Fruit fly (Drosophila melanogaster) whole organism, pupa: Measurements from ENCODE around the gene CG2224.

ENCODE experiments used
- CG10348 ChIP-seq: fragments of 200-800 bp; sonication (Bioruptor generic); IDR thresholded peaks from 2 replicates; pipeline ENCODE4 v1.3.6; 2022; ENCODE audit warnings: missing biosample characterization, missing genetic modification characterization
- CG12605 ChIP-seq: fragments of 200-800 bp; sonication (Bioruptor generic); IDR thresholded peaks from 2 replicates; pipeline ENCODE4 v1.3.6; 2022; ENCODE audit warnings: missing biosample characterization, missing genetic modification characterization
- CG13204 ChIP-seq: fragments of 200-800 bp; sonication (Bioruptor generic); optimal IDR thresholded peaks from 2 replicates; lab custom pipeline; 2018; ENCODE audit warnings: missing biosample characterization, mild to moderate bottlenecking, missing genetic modification characterization, moderate library complexity
- CG14655 ChIP-seq: fragments of 200-800 bp; sonication (Bioruptor generic); optimal IDR thresholded peaks from 3 replicates; lab custom pipeline; 2017; ENCODE audit warnings: mild to moderate bottlenecking, missing biosample characterization, missing genetic modification reagents, missing genetic modification characterization
- CG15710 ChIP-seq: fragments of 200-800 bp; sonication (Bioruptor generic); optimal IDR thresholded peaks from 2 replicates; lab custom pipeline; 2018; ENCODE audit warnings: missing biosample characterization, mild to moderate bottlenecking, missing genetic modification characterization, moderate library complexity
- CG17806 ChIP-seq: fragments of 200-800 bp; sonication (Bioruptor generic); optimal IDR thresholded peaks from 2 replicates; lab custom pipeline; 2018; ENCODE audit warnings: missing biosample characterization, mild to moderate bottlenecking, missing genetic modification characterization, moderate library complexity
- CG32121 ChIP-seq: fragments of 200-800 bp; sonication (Bioruptor generic); IDR thresholded peaks from 2 replicates; pipeline ENCODE4 v1.3.6; 2022; ENCODE audit warnings: missing biosample characterization, missing genetic modification characterization
- CG34367 ChIP-seq: fragments of 200-800 bp; sonication (Bioruptor generic); optimal IDR thresholded peaks from 2 replicates; lab custom pipeline; 2018; ENCODE audit warnings: missing biosample characterization, mild to moderate bottlenecking, missing genetic modification characterization
- CG4496 ChIP-seq: fragments of 200-800 bp; sonication (Bioruptor generic); IDR thresholded peaks from 3 replicates; pipeline ENCODE4 v1.3.6; 2022; ENCODE audit warnings: missing biosample characterization, missing genetic modification characterization
- CG8159 ChIP-seq: fragments of 200-800 bp; sonication (Bioruptor generic); optimal IDR thresholded peaks from 3 replicates; lab custom pipeline; 2018; ENCODE audit warnings: missing biosample characterization, mild to moderate bottlenecking, missing genetic modification characterization, moderate library complexity
- CG8301 ChIP-seq: fragments of 200-800 bp; sonication (Bioruptor generic); optimal IDR thresholded peaks from 2 replicates; lab custom pipeline; 2018; ENCODE audit warnings: missing biosample characterization, mild to moderate bottlenecking, missing genetic modification characterization
- CG9948 ChIP-seq: fragments of 200-800 bp; sonication (Bioruptor generic); optimal IDR thresholded peaks from 2 replicates; lab custom pipeline; 2018; ENCODE audit warnings: missing biosample characterization, mild to moderate bottlenecking, missing genetic modification characterization, moderate library complexity
- D1 ChIP-seq: fragments of 200-800 bp; sonication (Bioruptor generic); optimal IDR thresholded peaks from 2 replicates; lab custom pipeline; 2018; ENCODE audit warnings: missing biosample characterization, mild to moderate bottlenecking, missing genetic modification characterization, moderate library complexity
- EcR ChIP-seq: fragments of 200-800 bp; sonication (Bioruptor generic); optimal IDR thresholded peaks from 3 replicates; lab custom pipeline; 2019; ENCODE audit warnings: missing biosample characterization, missing genetic modification characterization, mild to moderate bottlenecking, moderate library complexity, missing genetic modification reagents
- Ets98B ChIP-seq: fragments of 200-800 bp; sonication (Bioruptor generic); IDR thresholded peaks from 2 replicates; pipeline ENCODE4 v1.3.6; 2022; ENCODE audit warnings: missing biosample characterization, missing genetic modification characterization
- Pif1A ChIP-seq: fragments of 200-800 bp; sonication (Bioruptor generic); optimal IDR thresholded peaks from 3 replicates; lab custom pipeline; 2016; ENCODE audit warnings: missing biosample characterization, missing genetic modification characterization
- Pif1B ChIP-seq: fragments of 200-800 bp; sonication (Bioruptor generic); optimal IDR thresholded peaks from 3 replicates; lab custom pipeline; 2016; ENCODE audit warnings: missing biosample characterization, missing genetic modification characterization
- Snoo ChIP-seq: fragments of 200-800 bp; sonication (Bioruptor generic); optimal IDR thresholded peaks from 3 replicates; lab custom pipeline; 2017; ENCODE audit warnings: missing biosample characterization, mild to moderate bottlenecking, missing genetic modification characterization, inconsistent platforms
- fd96Ca ChIP-seq: fragments of 200-800 bp; sonication (Bioruptor generic); IDR thresholded peaks from 3 replicates; pipeline ENCODE4 v1.3.6; 2022; ENCODE audit warnings: missing biosample characterization, missing genetic modification characterization
- gl ChIP-seq: fragments of 200-800 bp; sonication (Bioruptor generic); optimal IDR thresholded peaks from 2 replicates; lab custom pipeline; 2018; ENCODE audit warnings: missing biosample characterization, mild to moderate bottlenecking, missing genetic modification characterization
- rn ChIP-seq: fragments of 200-800 bp; sonication (Bioruptor generic); IDR thresholded peaks from 2 replicates; pipeline ENCODE4 v1.3.6; 2022; ENCODE audit warnings: missing biosample characterization, missing genetic modification characterization

Gene CG2224

dm6 chr3R:30500226-30500625 lies 41.1 kb upstream of the CG2224 start, which contains the start of gene PH4alphaNE1:
Gene PH4alphaNE1 (minus strand): TSS chr3R:30500326.
- TF ChIP-seq Pif1A (GFP tag; lab: Kevin White, UChicago) (no peak), CG4496 (GFP tag; lab: Robert Waterston, UW) (no peak), D1 (tag; lab: Kevin White, UChicago) (no peak), CG10348 (GFP tag; lab: Robert Waterston, UW) (no peak), Snoo (tag; lab: Kevin White, UChicago) (no peak), Pif1B (GFP tag; lab: Kevin White, UChicago) (no peak), CG13204 (no peak), CG34367 (tag; lab: Kevin White, UChicago) (no peak), EcR (GFP tag; lab: Kevin White, UChicago) (no peak)

dm6 chr3R:30496103-30496858 lies 37.2 kb upstream of the CG2224 start, which contains the start of gene PH4alphaMP:
Gene PH4alphaMP (minus strand): TSS chr3R:30496153.
- TF ChIP-seq Snoo (tag; lab: Kevin White, UChicago), result no peak
- no peak for TF ChIP-seq CG4496 (GFP tag; lab: Robert Waterston, UW)
- no peak for TF ChIP-seq fd96Ca (GFP tag; lab: Robert Waterston, UW)
- no peak for TF ChIP-seq CG10348 (GFP tag; lab: Robert Waterston, UW)
- no peak for TF ChIP-seq D1 (tag; lab: Kevin White, UChicago)
- no peak for TF ChIP-seq CG8159 (tag; lab: Kevin White, UChicago)
- no peak for TF ChIP-seq Ets98B
- TF ChIP-seq rn (GFP tag; lab: Robert Waterston, UW), result no peak
- TF ChIP-seq CG13204, result no peak
- no peak for TF ChIP-seq CG32121 (GFP tag; lab: Robert Waterston, UW)
- TF ChIP-seq gl (tag; lab: Kevin White, UChicago), result no peak
- no peak for TF ChIP-seq EcR (GFP tag; lab: Kevin White, UChicago)
- TF ChIP-seq CG9948 (tag; lab: Kevin White, UChicago), result no peak
- no peak for TF ChIP-seq CG34367 (tag; lab: Kevin White, UChicago)
- no peak for TF ChIP-seq Pif1B (GFP tag; lab: Kevin White, UChicago)

dm6 chr3R:30489797-30490196 lies 30.7 kb upstream of the CG2224 start, which contains the start of gene PH4alphaSG2:
Gene PH4alphaSG2 (plus strand): TSS chr3R:30490074.
- TF ChIP-seq CG4496 (GFP tag; lab: Robert Waterston, UW) (no peak), CG9948 (tag; lab: Kevin White, UChicago) (no peak), rn (GFP tag; lab: Robert Waterston, UW) (no peak), Ets98B (no peak), CG14655 (GFP tag; lab: Kevin White, UChicago) (no peak), CG15710 (tag; lab: Kevin White, UChicago) (no peak), D1 (tag; lab: Kevin White, UChicago) (no peak), CG8301 (no peak), CG32121 (GFP tag; lab: Robert Waterston, UW) (no peak), CG12605 (GFP tag; lab: Robert Waterston, UW) (no peak), fd96Ca (GFP tag; lab: Robert Waterston, UW) (no peak), CG10348 (GFP tag; lab: Robert Waterston, UW) (no peak), CG17806 (no peak), Snoo (tag; lab: Kevin White, UChicago) (no peak), CG13204 (no peak), Pif1B (GFP tag; lab: Kevin White, UChicago) (no peak), EcR (GFP tag; lab: Kevin White, UChicago) (no peak), CG8159 (tag; lab: Kevin White, UChicago) (no peak), gl (tag; lab: Kevin White, UChicago) (no peak)

dm6 chr3R:30488663-30489062 lies 29.6 kb upstream of the CG2224 start, which contains the start of gene Jon99Fi:
Gene Jon99Fi (plus strand): TSS chr3R:30488963.
- no peak for TF ChIP-seq D1 (tag; lab: Kevin White, UChicago)
- no peak for TF ChIP-seq CG8301
- no peak for TF ChIP-seq CG12605 (GFP tag; lab: Robert Waterston, UW)
- TF ChIP-seq CG17806, result no peak
- TF ChIP-seq CG9948 (tag; lab: Kevin White, UChicago), result no peak
- no peak for TF ChIP-seq CG34367 (tag; lab: Kevin White, UChicago)
- TF ChIP-seq, all 21 proteins: peak for 0

dm6 chr3R:30487828-30488227 lies 28.7 kb upstream of the CG2224 start, which contains the start of gene Jon99Fii:
Gene Jon99Fii (minus strand): TSS chr3R:30487928.
- TF ChIP-seq fd96Ca (GFP tag; lab: Robert Waterston, UW) (no peak), CG17806 (no peak), CG8301 (no peak), Snoo (tag; lab: Kevin White, UChicago) (no peak), CG9948 (tag; lab: Kevin White, UChicago) (no peak), CG10348 (GFP tag; lab: Robert Waterston, UW) (no peak), Pif1A (GFP tag; lab: Kevin White, UChicago) (no peak), CG32121 (GFP tag; lab: Robert Waterston, UW) (no peak), gl (tag; lab: Kevin White, UChicago) (no peak), CG12605 (GFP tag; lab: Robert Waterston, UW) (no peak), D1 (tag; lab: Kevin White, UChicago) (no peak)

dm6 chr3R:30476367-30476766 lies 17.3 kb upstream of the CG2224 start, which contains the start of gene spdo:
Gene spdo (plus strand): TSS chr3R:30476684.
- TF ChIP-seq Pif1A (GFP tag; lab: Kevin White, UChicago), result no peak
- TF ChIP-seq CG17806, result no peak
